Worm (Caenorhabditis elegans) whole organism, mixed stage, embryonic: ENCODE data around the gene nas-11.

Experiments
- lin-13 ChIP-seq: fragments of 150-350 bp; optimal IDR thresholded peaks from 2 replicates; lab custom pipeline; 2014; ENCODE audit warnings: missing biosample characterization, missing genetic modification characterization
- unc-39 ChIP-seq: fragments of 150-350 bp; optimal IDR thresholded peaks from 2 replicates; lab custom pipeline; 2014; ENCODE audit warnings: missing biosample characterization, missing genetic modification characterization

DNA sequence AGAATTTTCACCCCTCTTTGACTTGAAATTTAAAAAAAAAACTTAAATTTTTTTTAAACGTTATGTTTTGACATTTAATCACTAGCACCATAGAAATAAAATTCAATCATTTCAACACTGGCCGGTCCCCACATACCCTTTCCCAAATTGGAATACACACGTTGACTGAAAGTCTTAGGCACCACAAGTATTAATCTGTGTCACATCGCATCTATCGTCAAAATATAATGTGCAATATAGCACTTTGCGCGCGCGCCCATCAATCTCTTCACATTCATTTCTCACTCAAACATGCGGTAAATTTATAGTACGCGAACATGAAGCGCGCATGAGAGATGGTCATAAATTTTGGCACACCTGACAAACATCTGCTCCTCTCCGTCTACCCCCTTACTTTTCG is 26.0 kb upstream of the nas-11 start:
- TF ChIP-seq lin-13 (tag; lab: Kevin White, UChicago) (no peak), unc-39 (tag; lab: Kevin White, UChicago) (no peak)
